Worm (Caenorhabditis elegans): ENCODE results near the gene C04F6.7.

DNA sequence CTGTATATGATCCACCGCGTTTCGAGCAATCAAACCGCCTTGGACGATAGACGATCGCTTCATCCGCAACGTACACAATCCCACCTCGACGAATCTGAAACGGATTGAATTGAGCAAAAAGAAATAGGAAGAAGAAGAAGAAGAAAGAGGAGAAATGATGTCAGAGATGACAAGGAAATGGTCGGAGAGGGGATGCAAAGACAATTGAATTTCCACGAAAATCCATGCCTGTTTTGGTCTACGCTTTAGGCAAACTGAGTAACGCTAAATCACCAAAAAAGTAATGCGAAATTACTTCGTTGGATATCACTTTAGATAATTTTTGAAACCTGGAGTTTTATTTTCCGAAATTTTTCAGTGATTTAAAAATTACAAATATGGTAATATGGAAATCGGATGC, 10.1 kb upstream of the C04F6.7 start:
- TF ChIP-seq unc-62 (GFP tag; optimal IDR thresholded peaks at IDR 0.05), result no peak
- no peak for TF ChIP-seq ztf-28 (GFP tag; IDR thresholded peaks at IDR 0.05)
- TF ChIP-seq zfh-2 (GFP tag; conservative IDR thresholded peaks at IDR 0.05), result no peak
- no peak for TF ChIP-seq B0019.2 (GFP tag; conservative IDR thresholded peaks at IDR 0.05)
- no peak for TF ChIP-seq efl-1 (GFP tag; optimal IDR thresholded peaks at IDR 0.05)

Data from whole organism, young adult.